Fruit fly (Drosophila melanogaster) whole organism, larva: Measurements from ENCODE around the gene CG32485.

Experiments
- noc ChIP-seq: fragments of 200-800 bp; sonication (Bioruptor generic); optimal IDR thresholded peaks from 3 replicates; lab custom pipeline; 2019; ENCODE audit warnings: missing biosample characterization, mild to moderate bottlenecking, missing genetic modification characterization, moderate library complexity

The CG32485 gene

DNA sequence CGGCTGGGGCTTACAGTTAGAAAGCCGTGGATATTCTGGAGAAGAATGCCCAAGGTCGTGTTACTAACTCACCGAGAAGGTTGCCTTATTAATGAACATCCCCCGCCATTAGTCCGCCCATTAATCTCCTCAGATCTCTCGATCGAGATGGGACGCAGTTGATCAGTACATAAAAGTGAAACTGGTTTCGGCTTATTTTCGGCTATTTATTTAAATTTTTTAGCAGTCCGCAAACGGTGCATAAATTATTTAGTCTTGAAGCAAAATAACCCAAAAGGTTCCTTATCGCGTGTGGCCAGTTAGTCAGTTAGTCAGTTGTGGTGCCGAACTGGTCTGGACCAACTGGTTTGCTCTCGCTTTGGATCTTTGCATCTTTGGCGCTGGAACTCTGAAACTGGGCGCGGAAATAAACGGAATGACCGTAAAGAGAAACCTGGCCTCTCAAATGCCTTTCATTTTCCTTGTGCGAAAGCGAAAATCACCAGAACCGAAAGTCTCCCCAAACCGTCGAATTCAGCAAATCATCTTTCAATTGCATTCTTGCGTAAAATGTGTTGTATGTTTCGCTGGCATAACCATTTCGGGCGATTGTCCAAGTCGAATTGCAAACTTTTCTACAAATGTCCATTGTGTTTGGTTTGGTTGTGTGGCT is 48.8 kb downstream of the CG32485 start:
- TF ChIP-seq noc (tag; lab: Kevin White, UChicago), result no peak

DNA sequence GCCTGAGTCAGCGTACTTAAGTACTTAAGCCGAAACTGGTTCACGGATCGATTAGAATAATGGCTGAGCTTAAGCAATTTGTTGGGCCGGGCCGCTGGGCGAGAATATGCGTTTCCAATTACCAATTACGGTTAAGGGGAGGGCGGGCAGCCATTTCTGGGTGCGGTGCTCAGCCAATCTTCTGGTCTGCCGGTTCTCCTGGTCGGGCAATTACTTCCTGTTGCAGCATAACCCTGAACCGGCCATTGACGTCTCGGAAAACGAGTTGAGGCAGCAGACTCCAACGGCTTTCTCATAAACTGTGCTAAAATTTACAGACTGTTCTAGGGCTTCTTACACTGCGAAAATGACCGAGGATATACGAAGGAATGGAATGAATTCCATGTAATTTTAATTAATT is 51.0 kb downstream of the CG32485 start:
- TF ChIP-seq noc (tag; lab: Kevin White, UChicago), result no peak
